Worm (Caenorhabditis elegans): ENCODE results near the gene prp-19.

DNA sequence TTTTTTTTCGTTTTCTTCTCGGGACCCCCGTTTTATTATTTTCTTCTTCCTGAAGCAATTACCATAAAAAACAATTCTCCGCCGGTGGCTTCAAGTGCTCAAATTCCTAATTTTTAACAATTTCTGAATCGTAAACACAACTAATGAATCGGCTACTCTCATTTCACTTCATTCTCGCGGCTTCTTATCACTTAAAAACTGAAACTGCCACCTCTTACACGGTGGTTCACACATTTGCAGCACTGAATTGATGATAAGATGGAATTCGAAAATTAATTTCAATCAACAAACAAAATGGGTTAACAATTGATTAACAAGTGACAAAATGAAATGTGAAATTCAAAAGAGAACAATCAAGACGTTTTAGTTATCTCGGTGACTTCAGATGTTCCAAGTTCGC is 34.7 kb downstream of the prp-19 start:
- TF ChIP-seq C38D4.7 (GFP tag; optimal IDR thresholded peaks at IDR 0.05) (no peak), npax-4 (tag; optimal IDR thresholded peaks at IDR 0.05) (no peak), fax-1 (tag; optimal IDR thresholded peaks at IDR 0.05) (no peak), ama-1 (optimal IDR thresholded peaks at IDR 0.05) (no peak)

Data from whole organism, late embryonic.